Worm (Caenorhabditis elegans) whole organism, late embryonic: Measurements from ENCODE around the gene B0285.6.

Experiments
- C08G9.2 ChIP-seq: sonication (generic microtip); optimal IDR thresholded peaks from 2 replicates; lab custom pipeline; 2016; ENCODE audit warnings: mild to moderate bottlenecking, missing genetic modification characterization, moderate library complexity, missing compliant biosample characterization
- K09A11.1 ChIP-seq: sonication (generic microtip); optimal IDR thresholded peaks from 2 replicates; lab custom pipeline; 2017; ENCODE audit warnings: antibody characterized with exemption, mild to moderate bottlenecking, missing genetic modification characterization, missing compliant biosample characterization; ENCODE audit not compliant: insufficient read depth
- Y22D7AL.16 ChIP-seq: sonication (generic microtip); optimal IDR thresholded peaks from 2 replicates; lab custom pipeline; 2016; ENCODE audit warnings: missing genetic modification characterization, missing compliant biosample characterization
- ahr-1 ChIP-seq: sonication (generic microtip); optimal IDR thresholded peaks from 2 replicates; lab custom pipeline; 2016; ENCODE audit warnings: missing genetic modification characterization, missing compliant biosample characterization
- ama-1 ChIP-seq: fragments of 150-350 bp; optimal IDR thresholded peaks from 2 replicates; lab custom pipeline; 2014
- ceh-14 ChIP-seq: sonication (generic microtip); optimal IDR thresholded peaks from 2 replicates; lab custom pipeline; 2016; ENCODE audit warnings: missing genotype, missing genetic modification characterization, missing compliant biosample characterization
- ceh-24 ChIP-seq: sonication (generic microtip); optimal IDR thresholded peaks from 2 replicates; lab custom pipeline; 2016; ENCODE audit warnings: mild to moderate bottlenecking, missing genetic modification characterization, missing compliant biosample characterization
- ceh-31 ChIP-seq: sonication (generic microtip); optimal IDR thresholded peaks from 2 replicates; lab custom pipeline; 2016; ENCODE audit warnings: missing genetic modification characterization, missing compliant biosample characterization
- ceh-45 ChIP-seq: fragments of 200-800 bp; sonication (Bioruptor generic); IDR thresholded peaks from 2 replicates; pipeline ENCODE4 v1.3.6; 2022; ENCODE audit warnings: missing genetic modification reagents, missing genetic modification characterization, missing compliant biosample characterization
- ceh-6 ChIP-seq: fragments of 200-800 bp; sonication (Bioruptor generic); optimal IDR thresholded peaks from 2 replicates; lab custom pipeline; 2018; ENCODE audit warnings: mild to moderate bottlenecking, missing genetic modification characterization, missing compliant biosample characterization
- dve-1 ChIP-seq: sonication (generic microtip); optimal IDR thresholded peaks from 2 replicates; lab custom pipeline; 2017; ENCODE audit warnings: antibody characterized with exemption, mild to moderate bottlenecking, missing genetic modification characterization, missing compliant biosample characterization
- elt-2 ChIP-seq: sonication (generic microtip); optimal IDR thresholded peaks from 2 replicates; lab custom pipeline; 2016; ENCODE audit warnings: missing genetic modification reagents, missing genetic modification characterization, missing compliant biosample characterization
- elt-4 ChIP-seq: sonication (generic microtip); optimal IDR thresholded peaks from 2 replicates; lab custom pipeline; 2016; ENCODE audit warnings: missing genetic modification characterization, missing compliant biosample characterization
- ets-4 ChIP-seq: sonication (generic microtip); optimal IDR thresholded peaks from 2 replicates; lab custom pipeline; 2016; ENCODE audit warnings: missing genetic modification characterization, missing compliant biosample characterization
- eyg-1 ChIP-seq: sonication (generic microtip); optimal IDR thresholded peaks from 2 replicates; lab custom pipeline; 2016; ENCODE audit warnings: missing genotype, missing genetic modification characterization, missing compliant biosample characterization
- fkh-10 ChIP-seq: fragments of 150-350 bp; optimal IDR thresholded peaks from 2 replicates; lab custom pipeline; 2014; ENCODE audit warnings: missing biosample characterization, missing genetic modification reagents, missing genetic modification characterization
- fkh-6 ChIP-seq: sonication (generic microtip); optimal IDR thresholded peaks from 2 replicates; lab custom pipeline; 2016; ENCODE audit warnings: missing genetic modification characterization, missing compliant biosample characterization
- gmeb-2 ChIP-seq: sonication (generic microtip); optimal IDR thresholded peaks from 2 replicates; lab custom pipeline; 2016; ENCODE audit warnings: missing genetic modification characterization, inconsistent platforms, missing compliant biosample characterization
- hlh-13 ChIP-seq: fragments of 200-800 bp; sonication (Bioruptor generic); optimal IDR thresholded peaks from 2 replicates; lab custom pipeline; 2018; ENCODE audit warnings: mild to moderate bottlenecking, missing genetic modification characterization, missing compliant biosample characterization
- hlh-15 ChIP-seq: sonication (generic microtip); optimal IDR thresholded peaks from 2 replicates; lab custom pipeline; 2016; ENCODE audit warnings: missing genetic modification characterization, missing compliant biosample characterization
- hlh-6 ChIP-seq: sonication (generic microtip); optimal IDR thresholded peaks from 2 replicates; lab custom pipeline; 2016; ENCODE audit warnings: missing genotype, missing genetic modification characterization, missing compliant biosample characterization
- lin-11 ChIP-seq: fragments of 200-800 bp; sonication (Bioruptor generic); optimal IDR thresholded peaks from 2 replicates; lab custom pipeline; 2018; ENCODE audit warnings: mild to moderate bottlenecking, missing genetic modification characterization, missing compliant biosample characterization
- mec-3 ChIP-seq: sonication (generic microtip); optimal IDR thresholded peaks from 2 replicates; lab custom pipeline; 2016; ENCODE audit warnings: borderline replicate concordance, missing genetic modification characterization, missing compliant biosample characterization
- nhr-11 ChIP-seq: fragments of 150-350 bp; optimal IDR thresholded peaks from 2 replicates; lab custom pipeline; 2014; ENCODE audit warnings: missing biosample characterization, missing genetic modification characterization
- odd-2 ChIP-seq: sonication (generic microtip); optimal IDR thresholded peaks from 2 replicates; lab custom pipeline; 2017; ENCODE audit warnings: antibody characterized with exemption, mild to moderate bottlenecking, missing genetic modification characterization, missing compliant biosample characterization
- pag-3 ChIP-seq: sonication (generic microtip); optimal IDR thresholded peaks from 2 replicates; lab custom pipeline; 2016; ENCODE audit warnings: missing compliant biosample characterization, missing genetic modification characterization, borderline replicate concordance
- pat-9 ChIP-seq: fragments of 200-800 bp; sonication (Bioruptor generic); optimal IDR thresholded peaks from 2 replicates; lab custom pipeline; 2018; ENCODE audit warnings: mild to moderate bottlenecking, missing genetic modification characterization, moderate library complexity, missing compliant biosample characterization
- pax-1 ChIP-seq: fragments of 150-350 bp; optimal IDR thresholded peaks from 2 replicates; lab custom pipeline; 2014; ENCODE audit warnings: missing biosample characterization, missing genetic modification characterization
- pha-4 ChIP-seq: fragments of 150-350 bp; optimal IDR thresholded peaks from 2 replicates; lab custom pipeline; 2018; ENCODE audit warnings: missing biosample characterization, missing genetic modification reagents, missing genetic modification characterization
- pqm-1 ChIP-seq: sonication (generic microtip); optimal IDR thresholded peaks from 2 replicates; lab custom pipeline; 2016; ENCODE audit warnings: missing genetic modification characterization, missing compliant biosample characterization
- pros-1 ChIP-seq: fragments of 150-350 bp; optimal IDR thresholded peaks from 2 replicates; lab custom pipeline; 2014; ENCODE audit warnings: missing biosample characterization, missing genetic modification reagents, missing genetic modification characterization
- rnt-1 ChIP-seq: sonication (generic microtip); optimal IDR thresholded peaks from 2 replicates; lab custom pipeline; 2016; ENCODE audit warnings: missing genetic modification characterization, missing compliant biosample characterization
- syd-9 ChIP-seq: sonication (generic microtip); optimal IDR thresholded peaks from 2 replicates; lab custom pipeline; 2016; ENCODE audit warnings: mild to moderate bottlenecking, missing genetic modification characterization, moderate library complexity, missing compliant biosample characterization
- tbx-7 ChIP-seq: sonication (generic microtip); optimal IDR thresholded peaks from 2 replicates; lab custom pipeline; 2016; ENCODE audit warnings: missing genotype, missing genetic modification characterization, missing compliant biosample characterization
- unc-42 ChIP-seq: sonication (generic microtip); optimal IDR thresholded peaks from 2 replicates; lab custom pipeline; 2016; ENCODE audit warnings: missing genotype, missing genetic modification characterization, missing compliant biosample characterization
- unc-55 ChIP-seq: sonication (generic microtip); optimal IDR thresholded peaks from 2 replicates; lab custom pipeline; 2017; ENCODE audit warnings: missing biosample characterization, missing genetic modification reagents, missing genetic modification characterization
- ztf-16 ChIP-seq: sonication (generic microtip); optimal IDR thresholded peaks from 2 replicates; lab custom pipeline; 2017; ENCODE audit warnings: missing genetic modification characterization, missing compliant biosample characterization

B0285.6 gene

ce11 chrIII:4369381-4369809 is 19.5 kb downstream of the B0285.6 start (continued):
- TF ChIP-seq hlh-6 (tag; lab: Kevin White, UChicago) (peak; percentile 74), hlh-13 (GFP tag; lab: Kevin White, UChicago) (peak; percentile 51), rnt-1 (tag; lab: Kevin White, UChicago) (peak; percentile 48), syd-9 (peak; percentile 72), ceh-31 (peak; percentile 29), ceh-24 (tag; lab: Kevin White, UChicago) (peak; percentile 16), C08G9.2 (tag; lab: Kevin White, UChicago) (peak; percentile 10), gmeb-2 (tag; lab: Kevin White, UChicago) (peak; percentile 52), dve-1 (tag; lab: Kevin White, UChicago) (peak; percentile 18), ceh-45 (GFP tag; lab: Robert Waterston, UW) (peak; percentile 69; the same call in 1 of the 2 replicates), ztf-16 (tag; lab: Kevin White, UChicago) (peak; percentile 50), elt-2 (peak; percentile 76), ahr-1 (tag; lab: Kevin White, UChicago) (peak; percentile 35), hlh-15 (tag; lab: Kevin White, UChicago) (peak; percentile 36), unc-42 (tag; lab: Kevin White, UChicago) (peak; percentile 3), lin-11 (tag; lab: Kevin White, UChicago) (peak; percentile 48)
- TF ChIP-seq, all 69 proteins: peak for 47; not testable (repeated sequence) for 22

- no peak for TF ChIP-seq pqm-1 (tag; lab: Kevin White, UChicago)
- TF ChIP-seq rnt-1 (tag; lab: Kevin White, UChicago) = no peak
- no peak for TF ChIP-seq unc-55 (GFP tag; lab: Kevin White, UChicago)
- TF ChIP-seq fkh-6 = no peak
- no peak for TF ChIP-seq eyg-1 (tag; lab: Kevin White, UChicago)
- TF ChIP-seq ceh-14 (tag; lab: Kevin White, UChicago) = no peak
- no peak for TF ChIP-seq pat-9 (tag; lab: Kevin White, UChicago)
- TF ChIP-seq nhr-11 (tag; lab: Kevin White, UChicago) = no peak
- TF ChIP-seq fkh-10 = no peak
- TF ChIP-seq pag-3 = no peak
- no peak for TF ChIP-seq pros-1 (tag; lab: Kevin White, UChicago)
- no peak for TF ChIP-seq ets-4 (tag; lab: Kevin White, UChicago)
- no peak for TF ChIP-seq ama-1 (lab: Kevin White, UChicago)
- TF ChIP-seq, all 69 proteins: peak for 0
These were observed 20.7 kb downstream of the B0285.6 start, which contains the start of gene ckb-3 for ce11 chrIII:4370585-4370984. Gene ckb-3 (plus strand): TSS chrIII:4370885.

DNA sequence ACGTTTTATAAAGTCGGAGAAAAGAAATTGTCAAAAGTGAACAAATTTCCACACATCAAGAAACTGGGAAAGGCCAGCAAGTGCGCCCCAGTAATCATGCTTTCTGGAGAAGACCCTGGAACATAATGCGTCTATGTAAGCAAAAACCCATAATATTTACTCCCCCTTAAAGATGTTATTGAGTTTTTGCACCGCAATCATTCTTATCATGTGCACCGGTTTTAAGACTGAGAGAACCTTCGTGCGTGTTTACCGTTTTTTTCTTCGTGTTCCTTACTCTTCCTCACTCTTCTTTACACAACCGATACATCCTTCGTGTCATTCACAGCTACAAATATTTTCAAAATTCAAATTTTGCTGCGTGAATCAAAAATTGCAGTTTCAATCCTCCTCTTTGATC is 23.0 kb downstream of the B0285.6 start:
- TF ChIP-seq hlh-15 (tag; lab: Kevin White, UChicago) = no peak
- TF ChIP-seq tbx-7 (tag; lab: Kevin White, UChicago) = no peak
- TF ChIP-seq odd-2 (tag; lab: Kevin White, UChicago) = no peak
- TF ChIP-seq ceh-6 (GFP tag; lab: Kevin White, UChicago) = no peak
- no peak for TF ChIP-seq pha-4 (tag; lab: Kevin White, UChicago)
- TF ChIP-seq elt-4 (tag; lab: Kevin White, UChicago) = no peak
- no peak for TF ChIP-seq mec-3
- no peak for TF ChIP-seq fkh-10
- TF ChIP-seq fkh-6 = no peak
- no peak for TF ChIP-seq eyg-1 (tag; lab: Kevin White, UChicago)
- no peak for TF ChIP-seq pax-1
- no peak for TF ChIP-seq Y22D7AL.16 (tag; lab: Kevin White, UChicago)

DNA sequence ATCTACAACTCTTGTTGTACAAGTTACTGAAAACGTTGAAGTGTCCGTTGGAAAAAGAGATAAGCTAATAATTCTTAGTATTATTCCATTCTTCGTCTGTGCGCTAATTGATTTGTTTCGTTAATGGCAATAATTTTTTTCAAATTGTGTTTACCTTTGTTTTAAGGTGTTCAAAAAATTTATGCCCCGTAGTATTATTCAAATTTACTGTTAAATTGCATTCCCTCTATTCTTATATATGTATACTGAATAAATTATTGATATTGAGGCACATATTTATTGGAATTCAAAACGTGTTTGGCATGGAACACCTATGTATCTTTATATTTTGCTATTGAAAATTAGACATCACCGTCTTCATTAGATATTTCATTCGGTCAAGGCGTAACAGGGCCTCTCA is 25.0 kb downstream of the B0285.6 start, which contains the start of gene pals-26:
Gene pals-26 (plus strand): TSS at position 301 of the 400 bp plus-strand sequence.
- TF ChIP-seq unc-42 (tag; lab: Kevin White, UChicago) = no peak
- no peak for TF ChIP-seq K09A11.1 (tag; lab: Kevin White, UChicago)
- TF ChIP-seq, all 69 proteins: peak for 0
